Fruit fly (Drosophila melanogaster) whole organism, pupa: ENCODE measurements around the gene CG14551.

ENCODE experiments used
- CG10348 ChIP-seq: fragments of 200-800 bp; sonication (Bioruptor generic); IDR thresholded peaks from 2 replicates; pipeline ENCODE4 v1.3.6; 2022; ENCODE audit warnings: missing biosample characterization, missing genetic modification characterization
- CG12605 ChIP-seq: fragments of 200-800 bp; sonication (Bioruptor generic); IDR thresholded peaks from 2 replicates; pipeline ENCODE4 v1.3.6; 2022; ENCODE audit warnings: missing biosample characterization, missing genetic modification characterization
- CG13204 ChIP-seq: fragments of 200-800 bp; sonication (Bioruptor generic); optimal IDR thresholded peaks from 2 replicates; lab custom pipeline; 2018; ENCODE audit warnings: missing biosample characterization, mild to moderate bottlenecking, missing genetic modification characterization, moderate library complexity
- CG14655 ChIP-seq: fragments of 200-800 bp; sonication (Bioruptor generic); optimal IDR thresholded peaks from 3 replicates; lab custom pipeline; 2017; ENCODE audit warnings: mild to moderate bottlenecking, missing biosample characterization, missing genetic modification reagents, missing genetic modification characterization
- CG15710 ChIP-seq: fragments of 200-800 bp; sonication (Bioruptor generic); optimal IDR thresholded peaks from 2 replicates; lab custom pipeline; 2018; ENCODE audit warnings: missing biosample characterization, mild to moderate bottlenecking, missing genetic modification characterization, moderate library complexity
- CG17806 ChIP-seq: fragments of 200-800 bp; sonication (Bioruptor generic); optimal IDR thresholded peaks from 2 replicates; lab custom pipeline; 2018; ENCODE audit warnings: missing biosample characterization, mild to moderate bottlenecking, missing genetic modification characterization, moderate library complexity
- CG32121 ChIP-seq: fragments of 200-800 bp; sonication (Bioruptor generic); IDR thresholded peaks from 2 replicates; pipeline ENCODE4 v1.3.6; 2022; ENCODE audit warnings: missing biosample characterization, missing genetic modification characterization
- CG34367 ChIP-seq: fragments of 200-800 bp; sonication (Bioruptor generic); optimal IDR thresholded peaks from 2 replicates; lab custom pipeline; 2018; ENCODE audit warnings: missing biosample characterization, mild to moderate bottlenecking, missing genetic modification characterization
- CG4496 ChIP-seq: fragments of 200-800 bp; sonication (Bioruptor generic); IDR thresholded peaks from 3 replicates; pipeline ENCODE4 v1.3.6; 2022; ENCODE audit warnings: missing biosample characterization, missing genetic modification characterization
- CG8159 ChIP-seq: fragments of 200-800 bp; sonication (Bioruptor generic); optimal IDR thresholded peaks from 3 replicates; lab custom pipeline; 2018; ENCODE audit warnings: missing biosample characterization, mild to moderate bottlenecking, missing genetic modification characterization, moderate library complexity
- CG8301 ChIP-seq: fragments of 200-800 bp; sonication (Bioruptor generic); optimal IDR thresholded peaks from 2 replicates; lab custom pipeline; 2018; ENCODE audit warnings: missing biosample characterization, mild to moderate bottlenecking, missing genetic modification characterization
- CG9948 ChIP-seq: fragments of 200-800 bp; sonication (Bioruptor generic); optimal IDR thresholded peaks from 2 replicates; lab custom pipeline; 2018; ENCODE audit warnings: missing biosample characterization, mild to moderate bottlenecking, missing genetic modification characterization, moderate library complexity
- D1 ChIP-seq: fragments of 200-800 bp; sonication (Bioruptor generic); optimal IDR thresholded peaks from 2 replicates; lab custom pipeline; 2018; ENCODE audit warnings: missing biosample characterization, mild to moderate bottlenecking, missing genetic modification characterization, moderate library complexity
- EcR ChIP-seq: fragments of 200-800 bp; sonication (Bioruptor generic); optimal IDR thresholded peaks from 3 replicates; lab custom pipeline; 2019; ENCODE audit warnings: missing biosample characterization, missing genetic modification characterization, mild to moderate bottlenecking, moderate library complexity, missing genetic modification reagents
- Ets98B ChIP-seq: fragments of 200-800 bp; sonication (Bioruptor generic); IDR thresholded peaks from 2 replicates; pipeline ENCODE4 v1.3.6; 2022; ENCODE audit warnings: missing biosample characterization, missing genetic modification characterization
- Pif1A ChIP-seq: fragments of 200-800 bp; sonication (Bioruptor generic); optimal IDR thresholded peaks from 3 replicates; lab custom pipeline; 2016; ENCODE audit warnings: missing biosample characterization, missing genetic modification characterization
- Pif1B ChIP-seq: fragments of 200-800 bp; sonication (Bioruptor generic); optimal IDR thresholded peaks from 3 replicates; lab custom pipeline; 2016; ENCODE audit warnings: missing biosample characterization, missing genetic modification characterization
- Snoo ChIP-seq: fragments of 200-800 bp; sonication (Bioruptor generic); optimal IDR thresholded peaks from 3 replicates; lab custom pipeline; 2017; ENCODE audit warnings: missing biosample characterization, mild to moderate bottlenecking, missing genetic modification characterization, inconsistent platforms
- fd96Ca ChIP-seq: fragments of 200-800 bp; sonication (Bioruptor generic); IDR thresholded peaks from 3 replicates; pipeline ENCODE4 v1.3.6; 2022; ENCODE audit warnings: missing biosample characterization, missing genetic modification characterization
- gl ChIP-seq: fragments of 200-800 bp; sonication (Bioruptor generic); optimal IDR thresholded peaks from 2 replicates; lab custom pipeline; 2018; ENCODE audit warnings: missing biosample characterization, mild to moderate bottlenecking, missing genetic modification characterization
- rn ChIP-seq: fragments of 200-800 bp; sonication (Bioruptor generic); IDR thresholded peaks from 2 replicates; pipeline ENCODE4 v1.3.6; 2022; ENCODE audit warnings: missing biosample characterization, missing genetic modification characterization

The CG14551 gene

dm6 chr3R:26020244-26021171 is 42.3 kb downstream of the CG14551 start:
- TF ChIP-seq Ets98B (GFP tag; lab: Robert Waterston, UW): peak; percentile 79
- TF ChIP-seq fd96Ca (GFP tag; lab: Robert Waterston, UW): peak; percentile 68
- peak; percentile 49 for TF ChIP-seq CG12605
- TF ChIP-seq CG15710 (tag; lab: Kevin White, UChicago): peak; percentile 68
- peak; percentile 28 for TF ChIP-seq Pif1B (GFP tag; lab: Kevin White, UChicago)
- TF ChIP-seq CG10348: no peak
- peak; percentile 78 for TF ChIP-seq CG9948 (tag; lab: Kevin White, UChicago)
- peak; percentile 79 for TF ChIP-seq CG14655 (GFP tag; lab: Kevin White, UChicago)
- TF ChIP-seq CG32121 (GFP tag; lab: Robert Waterston, UW): peak; percentile 72; the same call in 1 of the 2 replicates
- 0 out of 2 replicates have a peak, but pooled peaks have one; percentile 28 for TF ChIP-seq rn (GFP tag; lab: Robert Waterston, UW)
- peak; percentile 81 for TF ChIP-seq CG17806 (tag; lab: Kevin White, UChicago)
- peak; percentile 75 for TF ChIP-seq CG8301 (tag; lab: Kevin White, UChicago)
- TF ChIP-seq Pif1A (GFP tag; lab: Kevin White, UChicago): peak; percentile 28
- peak; percentile 99 for TF ChIP-seq CG13204 (GFP tag; lab: Kevin White, UChicago)
- TF ChIP-seq gl: no peak
- TF ChIP-seq Snoo: peak; percentile 45
- peak; percentile 74 for TF ChIP-seq CG34367
- peak; percentile 38 for TF ChIP-seq D1
- peak; percentile 72 for TF ChIP-seq CG4496 (GFP tag; lab: Robert Waterston, UW)
- peak; percentile 69 for TF ChIP-seq EcR (GFP tag; lab: Kevin White, UChicago)
- TF ChIP-seq CG8159 (tag; lab: Kevin White, UChicago): peak; percentile 84

dm6 chr3R:26019232-26019631 is 43.6 kb downstream of the CG14551 start:
- peak; percentile 81 for TF ChIP-seq CG8301 (tag; lab: Kevin White, UChicago)
- no peak for TF ChIP-seq D1
- TF ChIP-seq Ets98B (GFP tag; lab: Robert Waterston, UW): peak; percentile 89
- TF ChIP-seq CG4496 (GFP tag; lab: Robert Waterston, UW): peak; percentile 73
- peak; percentile 46; the same call in 1 of the 2 replicates for TF ChIP-seq rn (GFP tag; lab: Robert Waterston, UW)
- peak; percentile 19 for TF ChIP-seq Pif1B (GFP tag; lab: Kevin White, UChicago)
- TF ChIP-seq CG12605: peak; percentile 70
- TF ChIP-seq CG17806 (tag; lab: Kevin White, UChicago): peak; percentile 59
- peak; percentile 84 for TF ChIP-seq CG14655 (GFP tag; lab: Kevin White, UChicago)
- TF ChIP-seq CG8159 (tag; lab: Kevin White, UChicago): peak; percentile 28
- TF ChIP-seq CG15710 (tag; lab: Kevin White, UChicago): peak; percentile 10
- peak; percentile 72 for TF ChIP-seq CG9948 (tag; lab: Kevin White, UChicago)
- TF ChIP-seq Pif1A (GFP tag; lab: Kevin White, UChicago): peak; percentile 47
- no peak for TF ChIP-seq Snoo
- TF ChIP-seq CG10348: peak; percentile 56; the same call in 1 of the 2 replicates
- TF ChIP-seq fd96Ca (GFP tag; lab: Robert Waterston, UW): peak; percentile 66; the same call in 1 of the 3 replicates
- no peak for TF ChIP-seq CG13204 (GFP tag; lab: Kevin White, UChicago)
- no peak for TF ChIP-seq gl
- TF ChIP-seq EcR (GFP tag; lab: Kevin White, UChicago): no peak
- TF ChIP-seq CG34367: peak; percentile 22
- TF ChIP-seq CG32121 (GFP tag; lab: Robert Waterston, UW): peak; percentile 89
- TF ChIP-seq, all 21 proteins: peak for 16

dm6 chr3R:26017771-26018731 is 44.8 kb downstream of the CG14551 start:
- TF ChIP-seq CG17806 (tag; lab: Kevin White, UChicago): peak; percentile 92
- peak; percentile 73 for TF ChIP-seq gl
- peak; percentile 93 for TF ChIP-seq Snoo
- TF ChIP-seq rn (GFP tag; lab: Robert Waterston, UW): no peak
- TF ChIP-seq CG13204 (GFP tag; lab: Kevin White, UChicago): peak; percentile 74
- TF ChIP-seq CG10348: no peak
- peak; percentile 98 for TF ChIP-seq CG8159 (tag; lab: Kevin White, UChicago)
- TF ChIP-seq CG34367: peak; percentile 93
- peak; percentile 98 for TF ChIP-seq CG9948 (tag; lab: Kevin White, UChicago)
- TF ChIP-seq CG12605: no peak
- peak; percentile 24; the same call in 1 of the 3 replicates for TF ChIP-seq CG4496 (GFP tag; lab: Robert Waterston, UW)
- TF ChIP-seq CG32121 (GFP tag; lab: Robert Waterston, UW): 0 out of 2 replicates have a peak, but pooled peaks have one; percentile 24
- TF ChIP-seq D1: peak; percentile 96
- peak; percentile 79 for TF ChIP-seq CG8301 (tag; lab: Kevin White, UChicago)
- peak; percentile 83 for TF ChIP-seq EcR (GFP tag; lab: Kevin White, UChicago)
- TF ChIP-seq fd96Ca (GFP tag; lab: Robert Waterston, UW): peak; percentile 10; the same call in 1 of the 3 replicates
- peak; percentile 97 for TF ChIP-seq CG15710 (tag; lab: Kevin White, UChicago)
- peak; percentile 89 for TF ChIP-seq CG14655 (GFP tag; lab: Kevin White, UChicago)
- peak; percentile 86 for TF ChIP-seq Pif1B (GFP tag; lab: Kevin White, UChicago)
- no peak for TF ChIP-seq Ets98B (GFP tag; lab: Robert Waterston, UW)
- peak; percentile 81 for TF ChIP-seq Pif1A (GFP tag; lab: Kevin White, UChicago)
